1 fruit fly cellular context compared by ENCODE assay signal in genomic region chrX:16279340-16279941, dm6.
A peak's percentile ranks its signal among the peaks of the same experiment; 100 is the strongest.
TF ChIP-seq lines count a peak whose summit lies in the region.

No protein-coding gene starts in this region.

TF ChIP-seq in whole organism, embryonic, 481 proteins besides CTCF, POLR2A, EP300 and RAD21 (continued from another document and continues in another):
- TF ChIP-seq cas (GFP tag; IDR thresholded peaks at IDR 0.05; lab: Robert Waterston, UW) (peak; percentile 42; the same call in 1 of the 2 replicates), ac (GFP tag; optimal IDR thresholded peaks at IDR 0.05; lab: Kevin White, UChicago) (no peak), Atf6 (GFP tag; IDR thresholded peaks at IDR 0.05; lab: Robert Waterston, UW) (peak; percentile 80), hkb (optimal IDR thresholded peaks at IDR 0.05; lab: Kevin White, UChicago) (no peak), hkb (GFP tag; IDR thresholded peaks at IDR 0.05; lab: Robert Waterston, UW) (peak; percentile 85), nerfin-2 (GFP tag; IDR thresholded peaks at IDR 0.05; lab: Robert Waterston, UW; ENCODE audit: partially characterized antibody) (no peak), gcm (GFP tag; optimal IDR thresholded peaks at IDR 0.05; lab: Kevin White, UChicago) (peak; percentile 42), TFAM (GFP tag; optimal IDR thresholded peaks at IDR 0.05; lab: Kevin White, UChicago) (no peak), Scr (GFP tag; IDR thresholded peaks at IDR 0.05; lab: Robert Waterston, UW; ENCODE audit: partially characterized antibody) (no peak), E2f2 (GFP tag; IDR thresholded peaks at IDR 0.05; lab: Robert Waterston, UW) (peak; percentile 42), zfh2 (GFP tag; optimal IDR thresholded peaks at IDR 0.05; lab: Kevin White, UChicago) (peak; percentile 69), CG13424 (tag; optimal IDR thresholded peaks at IDR 0.05; lab: Kevin White, UChicago) (peak; percentile 75), Ada2b (GFP tag; IDR thresholded peaks at IDR 0.05; lab: Robert Waterston, UW) (peak; percentile 85), bowl (GFP tag; IDR thresholded peaks at IDR 0.05; lab: Robert Waterston, UW) (0 out of 2 replicates have a peak, but pooled peaks have one; percentile 51), Bteb2 (GFP tag; optimal IDR thresholded peaks at IDR 0.05; lab: Kevin White, UChicago) (peak; percentile 22), CG6175 (GFP tag; IDR thresholded peaks at IDR 0.05; lab: Robert Waterston, UW) (peak; percentile 80), CG4328 (GFP tag; optimal IDR thresholded peaks at IDR 0.05; lab: Kevin White, UChicago) (peak; percentile 40), CG4424 (GFP tag; optimal IDR thresholded peaks at IDR 0.05; lab: Kevin White, UChicago) (peak; percentile 85), Chrac-16 (GFP tag; optimal IDR thresholded peaks at IDR 0.05; lab: Kevin White, UChicago) (peak; percentile 74), peb (GFP tag; IDR thresholded peaks at IDR 0.05; lab: Robert Waterston, UW) (peak; percentile 88), onecut (GFP tag; IDR thresholded peaks at IDR 0.05; lab: Robert Waterston, UW) (peak; percentile 85), CG43689 (GFP tag; IDR thresholded peaks at IDR 0.05; lab: Robert Waterston, UW) (peak; percentile 70), HLH4C (GFP tag; IDR thresholded peaks at IDR 0.05; lab: Robert Waterston, UW; ENCODE audit: partially characterized antibody) (0 out of 3 replicates have a peak, but pooled peaks have one; percentile 19), CG8089 (GFP tag; optimal IDR thresholded peaks at IDR 0.05; lab: Kevin White, UChicago) (peak; percentile 71), CG1602 (GFP tag; optimal IDR thresholded peaks at IDR 0.05; lab: Kevin White, UChicago) (peak; percentile 69), Meics (GFP tag; optimal IDR thresholded peaks at IDR 0.05; lab: Kevin White, UChicago) (peak; percentile 76), tgo (GFP tag; IDR thresholded peaks at IDR 0.05; lab: Robert Waterston, UW) (peak; percentile 84), inv (GFP tag; IDR thresholded peaks at IDR 0.05; lab: Robert Waterston, UW; ENCODE audit: partially characterized antibody) (0 out of 2 replicates have a peak, but pooled peaks have one; percentile 36), Abd-B (GFP tag; optimal IDR thresholded peaks at IDR 0.05; lab: Kevin White, UChicago) (peak; percentile 81), CG17568 (GFP tag; optimal IDR thresholded peaks at IDR 0.05; lab: Kevin White, UChicago) (no peak), Bgb (GFP tag; IDR thresholded peaks at IDR 0.05; lab: Robert Waterston, UW; ENCODE audit: partially characterized antibody) (peak; percentile 72), MTF-1 (GFP tag; optimal IDR thresholded peaks at IDR 0.05; lab: Kevin White, UChicago; ENCODE audit: borderline replicate concordance) (peak; percentile 12), CG31388 (GFP tag; optimal IDR thresholded peaks at IDR 0.05; lab: Kevin White, UChicago) (peak; percentile 17), Hr51 (GFP tag; optimal IDR thresholded peaks at IDR 0.05; lab: Kevin White, UChicago) (peak; percentile 14 to 68), Doc2 (GFP tag; IDR thresholded peaks at IDR 0.05; lab: Robert Waterston, UW) (no peak; the same call in 1 of the 2 replicates), CG18262 (tag; optimal IDR thresholded peaks at IDR 0.05; lab: Kevin White, UChicago) (peak; percentile 70), CG8281 (tag; optimal IDR thresholded peaks at IDR 0.05; lab: Kevin White, UChicago) (peak; percentile 26), zen (tag; optimal IDR thresholded peaks at IDR 0.05; lab: Kevin White, UChicago) (peak; percentile 64), vnd (GFP tag; IDR thresholded peaks at IDR 0.05; lab: Robert Waterston, UW; ENCODE audit: partially characterized antibody) (0 out of 3 replicates have a peak, but pooled peaks have one; percentile 11), vvl (GFP tag; IDR thresholded peaks at IDR 0.05; lab: Robert Waterston, UW) (peak; percentile 93), twi (tag; optimal IDR thresholded peaks at IDR 0.05; lab: Kevin White, UChicago) (peak; percentile 19), CG12659 (GFP tag; optimal IDR thresholded peaks at IDR 0.05; lab: Kevin White, UChicago) (peak; percentile 55), CG10462 (GFP tag; optimal IDR thresholded peaks at IDR 0.05; lab: Kevin White, UChicago) (peak; percentile 68), gro (GFP tag; optimal IDR thresholded peaks at IDR 0.05; lab: Kevin White, UChicago) (peak; percentile 21), Mes4 (GFP tag; optimal IDR thresholded peaks at IDR 0.05; lab: Kevin White, UChicago) (peak; percentile 42), vfl (GFP tag; optimal IDR thresholded peaks at IDR 0.05; lab: Kevin White, UChicago) (peak; percentile 56), ro (GFP tag; IDR thresholded peaks at IDR 0.05; lab: Robert Waterston, UW) (peak; percentile 77), ham (GFP tag; IDR thresholded peaks at IDR 0.05; lab: Robert Waterston, UW) (peak; percentile 50; the same call in 1 of the 2 replicates), tll (GFP tag; optimal IDR thresholded peaks at IDR 0.05; lab: Kevin White, UChicago) (no peak), slbo (GFP tag; IDR thresholded peaks at IDR 0.05; lab: Robert Waterston, UW) (peak; percentile 94), dimm (GFP tag; IDR thresholded peaks at IDR 0.05; lab: Robert Waterston, UW) (no peak), otp (GFP tag; IDR thresholded peaks at IDR 0.05; lab: Robert Waterston, UW) (peak; percentile 85), knrl (GFP tag; IDR thresholded peaks at IDR 0.05; lab: Robert Waterston, UW; ENCODE audit: partially characterized antibody) (peak; percentile 43; the same call in 1 of the 3 replicates), unpg (GFP tag; optimal IDR thresholded peaks at IDR 0.05; lab: Kevin White, UChicago) (peak; percentile 68), CG2129 (GFP tag; IDR thresholded peaks at IDR 0.05; lab: Robert Waterston, UW; ENCODE audit: partially characterized antibody) (no peak), dmrt99B (tag; optimal IDR thresholded peaks at IDR 0.05; lab: Kevin White, UChicago) (peak; percentile 86), CG15073 (GFP tag; optimal IDR thresholded peaks at IDR 0.05; lab: Kevin White, UChicago) (no peak), corto (GFP tag; optimal IDR thresholded peaks at IDR 0.05; lab: Kevin White, UChicago) (no peak), CG9609 (GFP tag; optimal IDR thresholded peaks at IDR 0.05; lab: Kevin White, UChicago) (peak; percentile 81), CG12942 (GFP tag; optimal IDR thresholded peaks at IDR 0.05; lab: Kevin White, UChicago) (peak; percentile 65), CG14667 (GFP tag; IDR thresholded peaks at IDR 0.05; lab: Robert Waterston, UW) (peak; percentile 90), CG9817 (tag; optimal IDR thresholded peaks at IDR 0.05; lab: Kevin White, UChicago) (peak; percentile 72), wor (GFP tag; IDR thresholded peaks at IDR 0.05; lab: Robert Waterston, UW) (peak; percentile 76), CG30020 (tag; optimal IDR thresholded peaks at IDR 0.05; lab: Kevin White, UChicago) (no peak), dati (GFP tag; IDR thresholded peaks at IDR 0.05; lab: Robert Waterston, UW) (peak; percentile 69), insv (GFP tag; optimal IDR thresholded peaks at IDR 0.05; lab: Kevin White, UChicago) (no peak), CG30403 (GFP tag; optimal IDR thresholded peaks at IDR 0.05; lab: Kevin White, UChicago) (peak; percentile 74), Kr (GFP tag; optimal IDR thresholded peaks at IDR 0.05; lab: Kevin White, UChicago) (no peak), tin (GFP tag; optimal IDR thresholded peaks at IDR 0.05; lab: Kevin White, UChicago) (peak; percentile 74), Oaz (GFP tag; IDR thresholded peaks at IDR 0.05; lab: Robert Waterston, UW) (peak; percentile 29; the same call in 1 of the 2 replicates), CG12299 (tag; optimal IDR thresholded peaks at IDR 0.05; lab: Kevin White, UChicago) (peak; percentile 23), Fer3 (tag; optimal IDR thresholded peaks at IDR 0.05; lab: Kevin White, UChicago) (peak; percentile 75), CG11695 (GFP tag; IDR thresholded peaks at IDR 0.05; lab: Robert Waterston, UW) (peak; percentile 79; the same call in 2 of the 3 replicates), pnt (GFP tag; optimal IDR thresholded peaks at IDR 0.05; lab: Kevin White, UChicago) (peak; percentile 94), shn (GFP tag; optimal IDR thresholded peaks at IDR 0.05; lab: Kevin White, UChicago) (peak; percentile 73), GATAe (GFP tag; conservative IDR thresholded peaks at IDR 0.05; lab: Robert Waterston, UW) (no peak), ewg (GFP tag; optimal IDR thresholded peaks at IDR 0.05; lab: Kevin White, UChicago) (peak; percentile 66), CG14441 (GFP tag; IDR thresholded peaks at IDR 0.05; lab: Robert Waterston, UW) (peak; percentile 93), pita (GFP tag; optimal IDR thresholded peaks at IDR 0.05; lab: Kevin White, UChicago) (no peak), pb (GFP tag; optimal IDR thresholded peaks at IDR 0.05; lab: Kevin White, UChicago) (peak; percentile 65), sug (tag; optimal IDR thresholded peaks at IDR 0.05; lab: Kevin White, UChicago) (peak; percentile 73), CG7745 (tag; optimal IDR thresholded peaks at IDR 0.05; lab: Kevin White, UChicago) (no peak), kay (GFP tag; optimal IDR thresholded peaks at IDR 0.05; lab: Kevin White, UChicago) (peak; percentile 32), hth (optimal IDR thresholded peaks at IDR 0.05; lab: Kevin White, UChicago) (no peak), CG12071 (GFP tag; optimal IDR thresholded peaks at IDR 0.05; lab: Kevin White, UChicago) (peak; percentile 70), CG14965 (GFP tag; optimal IDR thresholded peaks at IDR 0.05; lab: Kevin White, UChicago; ENCODE audit: borderline replicate concordance) (peak; percentile 19), CG9437 (GFP tag; optimal IDR thresholded peaks at IDR 0.05; lab: Kevin White, UChicago) (peak; percentile 51), usp (GFP tag; optimal IDR thresholded peaks at IDR 0.05; lab: Kevin White, UChicago) (no peak), ab (GFP tag; optimal IDR thresholded peaks at IDR 0.05; lab: Kevin White, UChicago) (peak; percentile 43), Xrp1 (GFP tag; IDR thresholded peaks at IDR 0.05; lab: Robert Waterston, UW) (peak; percentile 89), Sin3A (optimal IDR thresholded peaks at IDR 0.05; lab: Kevin White, UChicago) (no peak), amos (GFP tag; IDR thresholded peaks at IDR 0.05; lab: Robert Waterston, UW; ENCODE audit: partially characterized antibody) (peak; percentile 54), Camta (GFP tag; optimal IDR thresholded peaks at IDR 0.05; lab: Kevin White, UChicago) (peak; percentile 87), cato (GFP tag; optimal IDR thresholded peaks at IDR 0.05; lab: Kevin White, UChicago; ENCODE audit: borderline replicate concordance) (peak; percentile 14), seq (GFP tag; IDR thresholded peaks at IDR 0.05; lab: Robert Waterston, UW) (peak; percentile 87), Fer2 (tag; optimal IDR thresholded peaks at IDR 0.05; lab: Kevin White, UChicago) (peak; percentile 29), CG4730 (GFP tag; IDR thresholded peaks at IDR 0.05; lab: Robert Waterston, UW) (peak; percentile 86), Tbp (GFP tag; optimal IDR thresholded peaks at IDR 0.05; lab: Kevin White, UChicago) (no peak), nau (GFP tag; optimal IDR thresholded peaks at IDR 0.05; lab: Kevin White, UChicago) (peak; percentile 59), lov (optimal IDR thresholded peaks at IDR 0.05; lab: Kevin White, UChicago) (no peak), lov (GFP tag; IDR thresholded peaks at IDR 0.05; lab: Robert Waterston, UW) (peak; percentile 83; the same call in 2 of the 3 replicates), stc (GFP tag; IDR thresholded peaks at IDR 0.05; lab: Robert Waterston, UW) (peak; percentile 81), sob (GFP tag; IDR thresholded peaks at IDR 0.05; lab: Robert Waterston, UW) (peak; percentile 89), al (GFP tag; IDR thresholded peaks at IDR 0.05; lab: Robert Waterston, UW) (peak; percentile 83), sqz (GFP tag; optimal IDR thresholded peaks at IDR 0.05; lab: Kevin White, UChicago) (no peak), chm (GFP tag; IDR thresholded peaks at IDR 0.05; lab: Robert Waterston, UW) (peak; percentile 82), CG2875 (GFP tag; optimal IDR thresholded peaks at IDR 0.05; lab: Kevin White, UChicago) (peak; percentile 51), CG6813 (GFP tag; optimal IDR thresholded peaks at IDR 0.05; lab: Kevin White, UChicago) (peak; percentile 46), Dbx (GFP tag; IDR thresholded peaks at IDR 0.05; lab: Robert Waterston, UW) (peak; percentile 90), eve (GFP tag; optimal IDR thresholded peaks at IDR 0.05; lab: Kevin White, UChicago) (peak in 1 of 2 experiments; percentile 84), CG11696 (GFP tag; IDR thresholded peaks at IDR 0.05; lab: Robert Waterston, UW) (peak; percentile 79), Stat92E (GFP tag; optimal IDR thresholded peaks at IDR 0.05; lab: Kevin White, UChicago) (no peak), Gug (GFP tag; IDR thresholded peaks at IDR 0.05; lab: Robert Waterston, UW) (peak; percentile 97), Blimp-1 (GFP tag; optimal IDR thresholded peaks at IDR 0.05; lab: Kevin White, UChicago) (peak; percentile 68), C15 (GFP tag; IDR thresholded peaks at IDR 0.05; lab: Robert Waterston, UW) (peak; percentile 80; the same call in 2 of the 3 replicates), CG13775 (GFP tag; optimal IDR thresholded peaks at IDR 0.05; lab: Kevin White, UChicago) (peak; percentile 39), CG17912 (GFP tag; optimal IDR thresholded peaks at IDR 0.05; lab: Kevin White, UChicago) (peak; percentile 10), h (optimal IDR thresholded peaks at IDR 0.05; lab: Kevin White, UChicago) (no peak), PHDP (tag; optimal IDR thresholded peaks at IDR 0.05; lab: Kevin White, UChicago) (peak; percentile 41), disco-r (GFP tag; optimal IDR thresholded peaks at IDR 0.05; lab: Kevin White, UChicago) (peak; percentile 66), sr (GFP tag; IDR thresholded peaks at IDR 0.05; lab: Robert Waterston, UW) (peak; percentile 73; the same call in 1 of the 3 replicates), E2f1 (GFP tag; IDR thresholded peaks at IDR 0.05; lab: Robert Waterston, UW) (peak; percentile 85), Xbp1 (GFP tag; optimal IDR thresholded peaks at IDR 0.05; lab: Kevin White, UChicago) (peak; percentile 83), CG17186 (GFP tag; optimal IDR thresholded peaks at IDR 0.05; lab: Kevin White, UChicago) (peak; percentile 22), nerfin-1 (tag; optimal IDR thresholded peaks at IDR 0.05; lab: Kevin White, UChicago) (peak; percentile 58), HmgD (GFP tag; optimal IDR thresholded peaks at IDR 0.05; lab: Kevin White, UChicago) (peak; percentile 41), CG11456 (GFP tag; IDR thresholded peaks at IDR 0.05; lab: Robert Waterston, UW) (peak; percentile 94), sd (tag; optimal IDR thresholded peaks at IDR 0.05; lab: Kevin White, UChicago) (peak; percentile 66), CG10209 (GFP tag; optimal IDR thresholded peaks at IDR 0.05; lab: Kevin White, UChicago) (peak; percentile 75)
